Fruit fly (Drosophila melanogaster): ENCODE results near the gene Cmpk.

The Cmpk gene

DNA sequence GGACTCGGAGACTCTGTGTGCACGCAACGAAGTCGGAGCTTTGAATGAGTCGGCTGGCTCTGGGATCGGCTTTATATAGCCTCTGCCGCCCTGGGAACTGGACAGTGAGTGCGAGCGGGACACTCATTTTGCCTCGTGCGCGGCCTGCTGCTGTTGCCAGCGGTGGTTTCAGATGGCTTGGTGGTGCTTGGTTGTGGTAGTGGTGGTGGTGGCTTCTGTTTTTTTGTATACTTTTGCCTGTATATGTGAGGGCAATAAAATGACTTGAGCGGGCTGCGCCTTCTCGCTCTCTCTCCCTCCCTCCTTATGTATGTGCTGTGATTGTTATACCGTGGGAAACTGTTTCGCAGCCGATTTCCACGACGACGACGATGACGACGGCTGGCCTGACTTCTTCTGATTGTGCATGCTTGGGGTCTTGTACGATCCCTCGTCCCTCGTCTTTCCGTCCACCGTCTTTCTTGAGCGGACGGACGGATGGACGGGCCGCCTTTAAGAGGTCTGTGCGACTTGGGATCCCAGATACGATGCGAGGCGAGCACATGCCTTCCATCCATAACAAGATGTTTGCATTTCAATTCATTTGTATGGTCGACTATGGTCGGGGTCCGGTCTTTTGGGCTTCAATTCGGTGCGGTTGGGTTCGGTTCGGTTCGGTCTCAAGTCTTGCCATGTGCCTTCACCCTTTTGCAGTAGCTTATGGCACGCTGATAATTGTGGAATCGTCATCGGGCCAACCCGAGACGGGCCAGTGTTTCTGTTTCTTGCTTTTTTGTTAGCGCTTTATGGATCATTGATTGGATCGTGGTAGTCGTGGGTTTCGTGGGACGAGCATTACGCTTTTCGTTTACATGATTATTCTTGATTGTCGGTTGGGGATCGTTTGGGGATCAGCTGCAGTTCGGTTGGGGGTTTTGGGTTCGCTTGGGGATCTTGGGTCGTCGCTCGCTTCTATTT lies 49.0 kb downstream of the Cmpk start:
- peak; percentile 47 for TF ChIP-seq vri (GFP tag; optimal IDR thresholded peaks at IDR 0.05)
- no peak for TF ChIP-seq esn (GFP tag; optimal IDR thresholded peaks at IDR 0.05)
- no peak for TF ChIP-seq pdm3 (GFP tag; optimal IDR thresholded peaks at IDR 0.05)
- TF ChIP-seq topi (GFP tag; optimal IDR thresholded peaks at IDR 0.05): no peak
- TF ChIP-seq net (GFP tag; optimal IDR thresholded peaks at IDR 0.05): peak; percentile 73
- no peak for TF ChIP-seq Sox15 (GFP tag; optimal IDR thresholded peaks at IDR 0.05)
- no peak for TF ChIP-seq lz (GFP tag; optimal IDR thresholded peaks at IDR 0.05)
- TF ChIP-seq achi (GFP tag; optimal IDR thresholded peaks at IDR 0.05): no peak
- TF ChIP-seq CG6792 (GFP tag; optimal IDR thresholded peaks at IDR 0.05): no peak
- peak; percentile 62 for TF ChIP-seq fkh (GFP tag; optimal IDR thresholded peaks at IDR 0.05)
- peak; percentile 15 for TF ChIP-seq Blimp-1 (GFP tag; optimal IDR thresholded peaks at IDR 0.05)
- peak; percentile 66 for TF ChIP-seq CG6808 (GFP tag; optimal IDR thresholded peaks at IDR 0.05)
- peak; percentile 60 for TF ChIP-seq Eip75B (GFP tag; optimal IDR thresholded peaks at IDR 0.05)
- TF ChIP-seq svp (GFP tag): peak; percentile 75
- TF ChIP-seq spab (GFP tag; optimal IDR thresholded peaks at IDR 0.05): peak; percentile 58
- peak; percentile 12 for TF ChIP-seq Sox14 (GFP tag; optimal IDR thresholded peaks at IDR 0.05)
- TF ChIP-seq Hr4 (GFP tag; optimal IDR thresholded peaks at IDR 0.05): peak; percentile 5
- TF ChIP-seq Eip93F (GFP tag; optimal IDR thresholded peaks at IDR 0.05): peak; percentile 15
- TF ChIP-seq Ets96B (tag; optimal IDR thresholded peaks at IDR 0.05): peak; percentile 57
- TF ChIP-seq CG6854 (GFP tag; optimal IDR thresholded peaks at IDR 0.05): peak; percentile 79
- no peak for TF ChIP-seq salr (GFP tag; optimal IDR thresholded peaks at IDR 0.05)
- no peak for TF ChIP-seq CG11762 (GFP tag; optimal IDR thresholded peaks at IDR 0.05; ENCODE audit: insufficient read depth)
- no peak for TF ChIP-seq acj6 (GFP tag; optimal IDR thresholded peaks at IDR 0.05)
- peak; percentile 71 for TF ChIP-seq eg (GFP tag; IDR thresholded peaks at IDR 0.05)
- peak; percentile 60 for TF ChIP-seq Met (GFP tag; optimal IDR thresholded peaks at IDR 0.05)
- TF ChIP-seq CG34406 (GFP tag; optimal IDR thresholded peaks at IDR 0.05): peak; percentile 12
- TF ChIP-seq cyc (GFP tag; optimal IDR thresholded peaks at IDR 0.05): no peak
- peak; percentile 61 for TF ChIP-seq CG6276 (GFP tag; optimal IDR thresholded peaks at IDR 0.05)
- no peak for TF ChIP-seq OdsH (GFP tag; optimal IDR thresholded peaks at IDR 0.05)
- peak; percentile 79 for TF ChIP-seq dsx (GFP tag; optimal IDR thresholded peaks at IDR 0.05; ENCODE audit: poor library complexity, severe bottlenecking)
- TF ChIP-seq fd85E (GFP tag; optimal IDR thresholded peaks at IDR 0.05): no peak
- peak; percentile 25 for TF ChIP-seq Smox (GFP tag; optimal IDR thresholded peaks at IDR 0.05)
- TF ChIP-seq CG10631 (GFP tag; optimal IDR thresholded peaks at IDR 0.05): no peak
- TF ChIP-seq ss (GFP tag; optimal IDR thresholded peaks at IDR 0.05): peak; percentile 80 to 92
- TF ChIP-seq Hr38 (GFP tag; optimal IDR thresholded peaks at IDR 0.05): no peak
- no peak for TF ChIP-seq CG8632 (GFP tag; optimal IDR thresholded peaks at IDR 0.05)
- TF ChIP-seq CG10669 (GFP tag; optimal IDR thresholded peaks at IDR 0.05): peak; percentile 4
- no peak for TF ChIP-seq CG32006 (GFP tag; optimal IDR thresholded peaks at IDR 0.05)
- TF ChIP-seq CG1621 (tag; optimal IDR thresholded peaks at IDR 0.05): peak; percentile 54
- no peak for TF ChIP-seq dac (GFP tag; optimal IDR thresholded peaks at IDR 0.05)
- TF ChIP-seq Ets21C (GFP tag; optimal IDR thresholded peaks at IDR 0.05): no peak
- peak; percentile 33 for TF ChIP-seq Sox102F (GFP tag; optimal IDR thresholded peaks at IDR 0.05)
- TF ChIP-seq CG31627 (GFP tag; optimal IDR thresholded peaks at IDR 0.05): no peak
- no peak for TF ChIP-seq CG11902 (GFP tag; optimal IDR thresholded peaks at IDR 0.05)
- peak; percentile 33; the same call in 1 of the 3 replicates for TF ChIP-seq CG6163 (GFP tag; IDR thresholded peaks at IDR 0.05)
- no peak for TF ChIP-seq CG8319 (GFP tag; optimal IDR thresholded peaks at IDR 0.05)
- TF ChIP-seq CG9139 (GFP tag; optimal IDR thresholded peaks at IDR 0.05): peak; percentile 69
- TF ChIP-seq CG4318 (GFP tag; optimal IDR thresholded peaks at IDR 0.05): no peak
- peak; percentile 71 for TF ChIP-seq Lpt (GFP tag; optimal IDR thresholded peaks at IDR 0.05)
- peak; percentile 44 for TF ChIP-seq CG3032 (tag; optimal IDR thresholded peaks at IDR 0.05)

Measured in whole organism, prepupa.